Worm (Caenorhabditis elegans) whole organism, L2 larva: ENCODE results near the gene srx-9.

Experiments used
- C34F6.9 ChIP-seq: fragments of 150-350 bp; optimal IDR thresholded peaks from 2 replicates; lab custom pipeline; 2014; ENCODE audit warnings: missing biosample characterization, missing genetic modification characterization
- F13H6.1 ChIP-seq: sonication (generic microtip); optimal IDR thresholded peaks from 2 replicates; lab custom pipeline; 2016; ENCODE audit warnings: missing genetic modification characterization, missing compliant biosample characterization
- R02D3.7 ChIP-seq: fragments of 150-350 bp; optimal IDR thresholded peaks from 2 replicates; lab custom pipeline; 2014; ENCODE audit warnings: missing biosample characterization, missing genetic modification characterization
- Y55F3AM.14 ChIP-seq: fragments of 200-800 bp; sonication (Bioruptor generic); optimal IDR thresholded peaks from 2 replicates; lab custom pipeline; 2018; ENCODE audit warnings: mild to moderate bottlenecking, missing genetic modification characterization, missing compliant biosample characterization
- ZK546.5 ChIP-seq: sonication (generic microtip); optimal IDR thresholded peaks from 2 replicates; lab custom pipeline; 2017; ENCODE audit warnings: missing biosample characterization, missing genetic modification characterization
- alr-1 ChIP-seq: fragments of 150-350 bp; optimal IDR thresholded peaks from 2 replicates; lab custom pipeline; 2014; ENCODE audit warnings: missing biosample characterization, missing genetic modification characterization
- aly-2 ChIP-seq: fragments of 150-350 bp; optimal IDR thresholded peaks from 2 replicates; lab custom pipeline; 2014; ENCODE audit warnings: missing biosample characterization, missing genetic modification characterization
- ama-1 ChIP-seq: fragments of 150-350 bp; optimal IDR thresholded peaks from 2 replicates; lab custom pipeline; 2018; ENCODE audit warnings: inconsistent platforms
- blmp-1 ChIP-seq: sonication (generic microtip); optimal IDR thresholded peaks from 2 replicates; lab custom pipeline; 2017; ENCODE audit warnings: missing genetic modification characterization, mild to moderate bottlenecking, missing compliant biosample characterization, antibody characterized with exemption, moderate library complexity; ENCODE audit not compliant: insufficient read depth
- ceh-16 ChIP-seq: fragments of 150-350 bp; optimal IDR thresholded peaks from 2 replicates; lab custom pipeline; 2014; ENCODE audit warnings: missing biosample characterization, missing genetic modification characterization
- ceh-82 ChIP-seq: fragments of 150-350 bp; optimal IDR thresholded peaks from 2 replicates; lab custom pipeline; 2014; ENCODE audit warnings: missing biosample characterization, missing genetic modification characterization
- crh-2 ChIP-seq: sonication (generic microtip); optimal IDR thresholded peaks from 2 replicates; lab custom pipeline; 2017; ENCODE audit warnings: missing biosample characterization, missing genetic modification characterization
- dmd-4 ChIP-seq: sonication (generic microtip); optimal IDR thresholded peaks from 2 replicates; lab custom pipeline; 2017; ENCODE audit warnings: missing biosample characterization, missing genetic modification characterization
- egl-27 ChIP-seq: sonication (generic microtip); optimal IDR thresholded peaks from 3 replicates; lab custom pipeline; 2017; ENCODE audit warnings: missing biosample characterization, missing genetic modification reagents, missing genetic modification characterization
- elt-1 ChIP-seq: fragments of 150-350 bp; optimal IDR thresholded peaks from 2 replicates; lab custom pipeline; 2014; ENCODE audit warnings: missing biosample characterization, missing genetic modification characterization
- elt-3 ChIP-seq: sonication (generic microtip); optimal IDR thresholded peaks from 2 replicates; lab custom pipeline; 2017; ENCODE audit warnings: missing biosample characterization, missing genetic modification characterization
- fos-1 ChIP-seq: fragments of 150-350 bp; optimal IDR thresholded peaks from 2 replicates; lab custom pipeline; 2014; ENCODE audit warnings: missing biosample characterization, missing genetic modification characterization
- gmeb-1 ChIP-seq: fragments of 150-350 bp; optimal IDR thresholded peaks from 2 replicates; lab custom pipeline; 2014; ENCODE audit warnings: missing biosample characterization, missing genetic modification characterization
- lin-11 ChIP-seq: fragments of 150-350 bp; sonication (generic microtip); optimal IDR thresholded peaks from 2 replicates; lab custom pipeline; 2014; ENCODE audit warnings: missing biosample characterization, missing genetic modification characterization, inconsistent platforms, mixed read lengths
- lin-13 ChIP-seq: fragments of 150-350 bp; optimal IDR thresholded peaks from 2 replicates; lab custom pipeline; 2014; ENCODE audit warnings: missing biosample characterization, missing genetic modification reagents, missing genetic modification characterization
- lin-39 ChIP-seq: fragments of 150-350 bp; optimal IDR thresholded peaks from 2 replicates; lab custom pipeline; 2014; ENCODE audit warnings: missing biosample characterization, missing genetic modification reagents, missing genetic modification characterization
- lsy-2 ChIP-seq, 2 experiments: fragments of 150-350 bp in 1 of 2; sonication (generic microtip) in 1 of 2; optimal IDR thresholded peaks; 2 replicates each; lab custom pipeline; 2014 to 2017; ENCODE audit warnings: missing biosample characterization in 2 of 2, missing genetic modification characterization in 2 of 2
- mab-5 ChIP-seq: fragments of 150-350 bp; optimal IDR thresholded peaks from 2 replicates; lab custom pipeline; 2014; ENCODE audit warnings: missing biosample characterization, missing genetic modification characterization
- mbf-1 ChIP-seq: sonication (generic microtip); optimal IDR thresholded peaks from 2 replicates; lab custom pipeline; 2017; ENCODE audit warnings: missing biosample characterization, missing genetic modification characterization
- mdl-1 ChIP-seq, 2 experiments: fragments of 150-350 bp in 1 of 2; sonication (generic microtip) in 1 of 2; optimal IDR thresholded peaks; 2 replicates each; lab custom pipeline; 2017; ENCODE audit warnings: missing biosample characterization in 2 of 2, missing genetic modification characterization in 2 of 2
- nhr-10 ChIP-seq: sonication (generic microtip); optimal IDR thresholded peaks from 2 replicates; lab custom pipeline; 2017; ENCODE audit warnings: missing biosample characterization, missing genetic modification characterization
- nhr-11 ChIP-seq: fragments of 150-350 bp; optimal IDR thresholded peaks from 2 replicates; lab custom pipeline; 2014; ENCODE audit warnings: missing biosample characterization, missing genetic modification characterization
- nhr-12 ChIP-seq: fragments of 150-350 bp; optimal IDR thresholded peaks from 2 replicates; lab custom pipeline; 2014; ENCODE audit warnings: missing biosample characterization, missing genetic modification characterization
- nhr-129 ChIP-seq: fragments of 150-350 bp; optimal IDR thresholded peaks from 2 replicates; lab custom pipeline; 2014; ENCODE audit warnings: missing biosample characterization, missing genetic modification characterization
- nhr-21 ChIP-seq: fragments of 150-350 bp; optimal IDR thresholded peaks from 2 replicates; lab custom pipeline; 2014; ENCODE audit warnings: missing biosample characterization, missing genetic modification characterization
- nhr-23 ChIP-seq: fragments of 150-350 bp; optimal IDR thresholded peaks from 2 replicates; lab custom pipeline; 2014; ENCODE audit warnings: missing biosample characterization, missing genetic modification reagents, missing genetic modification characterization
- nhr-237 ChIP-seq: fragments of 150-350 bp; optimal IDR thresholded peaks from 2 replicates; lab custom pipeline; 2014; ENCODE audit warnings: missing biosample characterization, missing genetic modification characterization
- nhr-25 ChIP-seq: fragments of 150-350 bp; sonication (generic microtip); optimal IDR thresholded peaks from 3 replicates; lab custom pipeline; 2014; ENCODE audit warnings: missing biosample characterization, missing genetic modification characterization
- nhr-6 ChIP-seq: fragments of 150-350 bp; optimal IDR thresholded peaks from 2 replicates; lab custom pipeline; 2014; ENCODE audit warnings: missing biosample characterization, missing genetic modification characterization
- nhr-77 ChIP-seq: fragments of 150-350 bp; optimal IDR thresholded peaks from 2 replicates; lab custom pipeline; 2014; ENCODE audit warnings: missing biosample characterization, missing genetic modification characterization
- peb-1 ChIP-seq: fragments of 150-350 bp; optimal IDR thresholded peaks from 2 replicates; lab custom pipeline; 2014; ENCODE audit warnings: missing biosample characterization, missing genetic modification characterization
- sem-4 ChIP-seq: fragments of 150-350 bp; optimal IDR thresholded peaks from 2 replicates; lab custom pipeline; 2014; ENCODE audit warnings: missing biosample characterization, missing genetic modification reagents, missing genetic modification characterization
- skn-1 ChIP-seq: sonication (generic microtip); optimal IDR thresholded peaks from 2 replicates; lab custom pipeline; 2017; ENCODE audit warnings: missing biosample characterization, missing genetic modification characterization
- sma-3 ChIP-seq: sonication (generic microtip); optimal IDR thresholded peaks from 2 replicates; lab custom pipeline; 2016; ENCODE audit warnings: missing genetic modification reagents, missing genetic modification characterization, missing compliant biosample characterization
- sma-9 ChIP-seq, 2 experiments: fragments of 150-350 bp in 1 of 2; sonication (generic microtip) in 1 of 2; optimal IDR thresholded peaks; 2 replicates each; lab custom pipeline; 2014 to 2016; ENCODE audit warnings: missing genetic modification characterization in 2 of 2, mild to moderate bottlenecking in 1 of 2, missing biosample characterization in 1 of 2, missing compliant biosample characterization in 1 of 2, missing genetic modification reagents in 1 of 2, moderate library complexity in 1 of 2
- snpc-4 ChIP-seq: fragments of 150-350 bp; optimal IDR thresholded peaks from 2 replicates; lab custom pipeline; 2014; ENCODE audit warnings: missing biosample characterization, missing genetic modification characterization
- unc-39 ChIP-seq: fragments of 150-350 bp; optimal IDR thresholded peaks from 2 replicates; lab custom pipeline; 2014; ENCODE audit warnings: missing biosample characterization, missing genetic modification characterization
- unc-55 ChIP-seq: fragments of 150-350 bp; sonication (generic microtip); optimal IDR thresholded peaks from 3 replicates; lab custom pipeline; 2014; ENCODE audit warnings: missing biosample characterization, missing genetic modification reagents, missing genetic modification characterization
- unc-62 ChIP-seq: fragments of 150-350 bp; optimal IDR thresholded peaks from 2 replicates; lab custom pipeline; 2014; ENCODE audit warnings: missing biosample characterization, missing genetic modification reagents, missing genetic modification characterization
- zag-1 ChIP-seq: fragments of 150-350 bp; optimal IDR thresholded peaks from 2 replicates; lab custom pipeline; 2014; ENCODE audit warnings: missing biosample characterization, missing genetic modification characterization
- ztf-1 ChIP-seq: fragments of 200-800 bp; sonication (Bioruptor generic); conservative IDR thresholded peaks from 2 replicates; pipeline ENCODE4 v1.3.6; 2022; ENCODE audit warnings: missing genetic modification characterization, missing compliant biosample characterization
- ztf-11 ChIP-seq: sonication (generic microtip); optimal IDR thresholded peaks from 2 replicates; lab custom pipeline; 2017; ENCODE audit warnings: missing biosample characterization, missing genetic modification characterization
- ztf-4 ChIP-seq: fragments of 150-350 bp; optimal IDR thresholded peaks from 2 replicates; lab custom pipeline; 2014; ENCODE audit warnings: missing biosample characterization, missing genetic modification characterization

The srx-9 gene

DNA sequence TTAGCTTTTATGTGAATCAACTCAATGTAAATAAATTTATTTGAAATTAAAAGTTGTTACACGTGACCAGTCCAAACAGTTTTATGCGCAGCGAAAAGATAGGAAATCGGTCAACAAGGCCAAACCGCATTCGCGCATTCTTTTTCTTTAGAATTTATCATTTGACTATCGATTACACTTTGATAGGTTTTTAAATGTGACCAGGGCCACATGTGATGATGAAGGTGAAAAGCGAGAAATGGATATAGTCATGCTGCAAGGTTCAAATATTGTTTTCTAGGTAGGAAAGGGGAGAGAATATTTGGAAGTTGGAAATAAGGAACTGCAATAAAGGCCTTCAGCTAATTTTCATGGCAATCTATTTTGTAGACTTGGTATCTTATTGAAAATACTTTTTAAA, 41.7 kb upstream of the srx-9 start:
- TF ChIP-seq Y55F3AM.14 (GFP tag; lab: Kevin White, UChicago) (no peak), fos-1 (tag; lab: Kevin White, UChicago) (peak; percentile 31), elt-3 (tag; lab: Kevin White, UChicago) (no peak), gmeb-1 (tag; lab: Kevin White, UChicago) (peak; percentile 26), nhr-6 (tag; lab: Kevin White, UChicago) (no peak), lsy-2 (tag; optimal IDR thresholded peaks at IDR 0.05; lab: Kevin White, UChicago) (peak in 1 of 2 experiments; percentile 5), nhr-25 (tag; lab: Kevin White, UChicago) (peak; percentile 81), unc-55 (GFP tag; lab: Kevin White, UChicago) (no peak), peb-1 (tag; lab: Kevin White, UChicago) (no peak), nhr-21 (peak; percentile 94), ztf-4 (tag; lab: Kevin White, UChicago) (peak; percentile 5), nhr-77 (no peak), unc-39 (tag; lab: Kevin White, UChicago) (no peak), nhr-12 (tag; lab: Kevin White, UChicago) (no peak), ceh-82 (no peak), nhr-10 (tag; lab: Kevin White, UChicago) (no peak), nhr-129 (tag; lab: Kevin White, UChicago) (peak; percentile 59), zag-1 (tag; lab: Kevin White, UChicago) (no peak), R02D3.7 (tag; lab: Kevin White, UChicago) (no peak), blmp-1 (tag; lab: Kevin White, UChicago) (peak; percentile 59), skn-1 (no peak), sma-3 (peak; percentile 72), lin-11 (tag; lab: Kevin White, UChicago) (no peak), aly-2 (no peak), dmd-4 (tag; lab: Kevin White, UChicago) (no peak), nhr-11 (tag; lab: Kevin White, UChicago) (no peak), ztf-1 (no peak), mbf-1 (tag; lab: Kevin White, UChicago) (no peak), egl-27 (tag; lab: Kevin White, UChicago) (no peak), snpc-4 (no peak), sma-9 (GFP tag; optimal IDR thresholded peaks at IDR 0.05; lab: Kevin White, UChicago) (peak; percentile 52), sma-9 (tag; optimal IDR thresholded peaks at IDR 0.05; lab: Kevin White, UChicago) (no peak), mdl-1 (tag; optimal IDR thresholded peaks at IDR 0.05; lab: Kevin White, UChicago) (no peak), alr-1 (tag; lab: Kevin White, UChicago) (no peak), sem-4 (tag; lab: Kevin White, UChicago) (no peak), lin-13 (GFP tag; lab: Kevin White, UChicago) (no peak), ama-1 (lab: Kevin White, UChicago) (peak; percentile 98), ztf-11 (tag; lab: Kevin White, UChicago) (no peak), F13H6.1 (tag; lab: Kevin White, UChicago) (no peak), ZK546.5 (no peak), elt-1 (tag; lab: Kevin White, UChicago) (no peak), mab-5 (no peak), crh-2 (tag; lab: Kevin White, UChicago) (peak; percentile 30), ceh-16 (tag; lab: Kevin White, UChicago) (no peak), nhr-23 (tag; lab: Kevin White, UChicago) (no peak), nhr-237 (no peak), unc-62 (no peak), lin-39 (tag; lab: Kevin White, UChicago) (no peak), C34F6.9 (peak; percentile 45)
